Fruit fly (Drosophila melanogaster): Measurements from ENCODE around the gene Drak.

Drak gene

dm6 chrX:11446792-11447405 lies 46.0 kb upstream of the Drak start (continued):
- TF ChIP-seq CG12155 (GFP tag; optimal IDR thresholded peaks at IDR 0.05) (peak; percentile 85), Dek (tag; optimal IDR thresholded peaks at IDR 0.05) (peak; percentile 80), CG6791 (GFP tag; IDR thresholded peaks at IDR 0.05; ENCODE audit: partially characterized antibody) (no peak), CG3995 (GFP tag; optimal IDR thresholded peaks at IDR 0.05) (peak; percentile 89), Taf1 (GFP tag; IDR thresholded peaks at IDR 0.05) (peak; percentile 91), tx (GFP tag; optimal IDR thresholded peaks at IDR 0.05) (peak; percentile 75), CG4328 (GFP tag; optimal IDR thresholded peaks at IDR 0.05) (peak; percentile 2), gsb (GFP tag; IDR thresholded peaks at IDR 0.05) (peak; percentile 72), CG2116 (GFP tag; optimal IDR thresholded peaks at IDR 0.05) (no peak), trem (tag; optimal IDR thresholded peaks at IDR 0.05) (no peak), CG16779 (GFP tag; IDR thresholded peaks at IDR 0.05) (peak; percentile 90), sna (GFP tag; IDR thresholded peaks at IDR 0.05; ENCODE audit: partially characterized antibody) (no peak), CG2875 (GFP tag; optimal IDR thresholded peaks at IDR 0.05) (no peak), oc (tag; optimal IDR thresholded peaks at IDR 0.05) (no peak), Doc2 (GFP tag; IDR thresholded peaks at IDR 0.05) (0 out of 2 replicates have a peak, but pooled peaks have one; percentile 14), tap (tag; optimal IDR thresholded peaks at IDR 0.05) (peak; percentile 55), Lhr (GFP tag; optimal IDR thresholded peaks at IDR 0.05) (no peak), NfI (GFP tag; optimal IDR thresholded peaks at IDR 0.05) (peak; percentile 82), CG12071 (GFP tag; optimal IDR thresholded peaks at IDR 0.05) (peak; percentile 79), gsb-n (tag; optimal IDR thresholded peaks at IDR 0.05) (no peak), dpn (GFP tag; optimal IDR thresholded peaks at IDR 0.05) (peak; percentile 76 to 77), sc (optimal IDR thresholded peaks at IDR 0.05) (no peak), sc (GFP tag; optimal IDR thresholded peaks at IDR 0.05) (no peak), CG4730 (GFP tag; IDR thresholded peaks at IDR 0.05) (peak; percentile 71), CG15011 (GFP tag; optimal IDR thresholded peaks at IDR 0.05) (peak; percentile 23), CG10565 (GFP tag; optimal IDR thresholded peaks at IDR 0.05) (no peak), CG12299 (tag; optimal IDR thresholded peaks at IDR 0.05) (peak; percentile 39), Scr (GFP tag; IDR thresholded peaks at IDR 0.05; ENCODE audit: partially characterized antibody) (no peak), Hand (GFP tag; optimal IDR thresholded peaks at IDR 0.05) (peak; percentile 70), CG4707 (GFP tag; optimal IDR thresholded peaks at IDR 0.05) (no peak), CG6175 (GFP tag; IDR thresholded peaks at IDR 0.05) (peak; percentile 79), zf30C (GFP tag; optimal IDR thresholded peaks at IDR 0.05) (no peak), CG2199 (GFP tag; IDR thresholded peaks at IDR 0.05) (no peak), CG1024 (GFP tag; IDR thresholded peaks at IDR 0.05) (0 out of 2 replicates have a peak, but pooled peaks have one; percentile 40), CG14965 (GFP tag; optimal IDR thresholded peaks at IDR 0.05; ENCODE audit: borderline replicate concordance) (no peak), CG9817 (tag; optimal IDR thresholded peaks at IDR 0.05) (peak; percentile 86), CG32532 (GFP tag; IDR thresholded peaks at IDR 0.05) (peak; percentile 92), CG8765 (GFP tag; IDR thresholded peaks at IDR 0.05) (peak; percentile 48; the same call in 1 of the 2 replicates), CG2889 (GFP tag; IDR thresholded peaks at IDR 0.05) (peak; percentile 73; the same call in 1 of the 3 replicates), disco-r (GFP tag; optimal IDR thresholded peaks at IDR 0.05) (peak; percentile 62), prd (optimal IDR thresholded peaks at IDR 0.05) (no peak), prd (GFP tag; IDR thresholded peaks at IDR 0.05) (peak; percentile 85), CG17361 (GFP tag; IDR thresholded peaks at IDR 0.05) (peak; percentile 50; the same call in 2 of the 3 replicates), Dbx (GFP tag; IDR thresholded peaks at IDR 0.05) (peak; percentile 92), twi (tag; optimal IDR thresholded peaks at IDR 0.05) (no peak), CG12744 (GFP tag; optimal IDR thresholded peaks at IDR 0.05) (peak; percentile 57), CG8281 (tag; optimal IDR thresholded peaks at IDR 0.05) (peak; percentile 29), scrt (GFP tag; optimal IDR thresholded peaks at IDR 0.05) (peak; percentile 80), gce (GFP tag; IDR thresholded peaks at IDR 0.05) (peak; percentile 56; the same call in 1 of the 3 replicates), tna (GFP tag; IDR thresholded peaks at IDR 0.05; ENCODE audit: partially characterized antibody) (no peak)

All from whole organism, embryonic.